Fruit fly (Drosophila melanogaster): ENCODE measurements around the gene CG10479.

The CG10479 gene

dm6 chr3L:5926015-5926988 lies 49.5 kb downstream of the CG10479 start (continued):
- TF ChIP-seq p53 (GFP tag; optimal IDR thresholded peaks at IDR 0.05): no peak
- peak; percentile 71 for TF ChIP-seq cg (GFP tag; optimal IDR thresholded peaks at IDR 0.05)
- TF ChIP-seq HLH54F (GFP tag; optimal IDR thresholded peaks at IDR 0.05): peak; percentile 21
- peak; percentile 27 for TF ChIP-seq Hsf (GFP tag; optimal IDR thresholded peaks at IDR 0.05)
- TF ChIP-seq Bteb2 (GFP tag; optimal IDR thresholded peaks at IDR 0.05): peak; percentile 31
- TF ChIP-seq CG12942 (GFP tag; optimal IDR thresholded peaks at IDR 0.05): peak; percentile 48
- TF ChIP-seq CG7556 (GFP tag; optimal IDR thresholded peaks at IDR 0.05): peak; percentile 66
- TF ChIP-seq peb (GFP tag; IDR thresholded peaks at IDR 0.05): no peak
- TF ChIP-seq Camta (GFP tag; optimal IDR thresholded peaks at IDR 0.05): no peak
- no peak for TF ChIP-seq ssp (GFP tag; IDR thresholded peaks at IDR 0.05)
- TF ChIP-seq ac (GFP tag; optimal IDR thresholded peaks at IDR 0.05): no peak
- peak; percentile 5 for TF ChIP-seq CG12744 (GFP tag; optimal IDR thresholded peaks at IDR 0.05)
- TF ChIP-seq zen (tag; optimal IDR thresholded peaks at IDR 0.05): no peak
- TF ChIP-seq corto (GFP tag; optimal IDR thresholded peaks at IDR 0.05): no peak
- peak; percentile 17 for TF ChIP-seq Nf-YB (GFP tag; optimal IDR thresholded peaks at IDR 0.05)
- TF ChIP-seq NfI (GFP tag; optimal IDR thresholded peaks at IDR 0.05): peak; percentile 45
- TF ChIP-seq Ada2b (GFP tag; IDR thresholded peaks at IDR 0.05): 0 out of 2 replicates have a peak, but pooled peaks have one; percentile 10
- no peak for TF ChIP-seq twi (tag; optimal IDR thresholded peaks at IDR 0.05)
- TF ChIP-seq Meics (GFP tag; optimal IDR thresholded peaks at IDR 0.05): peak; percentile 13
- TF ChIP-seq rib (GFP tag; IDR thresholded peaks at IDR 0.05): no peak
- no peak for TF ChIP-seq CG7372 (GFP tag; IDR thresholded peaks at IDR 0.05)
- no peak for TF ChIP-seq Antp (GFP tag; optimal IDR thresholded peaks at IDR 0.05)
- TF ChIP-seq B-H1 (GFP tag; IDR thresholded peaks at IDR 0.05): peak; percentile 39; the same call in 1 of the 3 replicates
- no peak for TF ChIP-seq Stat92E (GFP tag; optimal IDR thresholded peaks at IDR 0.05)
- TF ChIP-seq oc (tag; optimal IDR thresholded peaks at IDR 0.05): no peak
- no peak for TF ChIP-seq Sin3A (optimal IDR thresholded peaks at IDR 0.05)
- no peak for TF ChIP-seq MESR4 (GFP tag; optimal IDR thresholded peaks at IDR 0.05)
- no peak for TF ChIP-seq klu (GFP tag; IDR thresholded peaks at IDR 0.05)
- TF ChIP-seq sima (GFP tag; optimal IDR thresholded peaks at IDR 0.05): no peak
- 0 out of 2 replicates have a peak, but pooled peaks have one; percentile 12 for TF ChIP-seq CG1024 (GFP tag; IDR thresholded peaks at IDR 0.05)
- TF ChIP-seq en (GFP tag; optimal IDR thresholded peaks at IDR 0.05): peak; percentile 21
- peak; percentile 54 for TF ChIP-seq CG1832 (GFP tag; optimal IDR thresholded peaks at IDR 0.05)
- no peak for TF ChIP-seq Sry-δ (GFP tag; optimal IDR thresholded peaks at IDR 0.05)
- no peak for TF ChIP-seq knrl (GFP tag; IDR thresholded peaks at IDR 0.05; ENCODE audit: partially characterized antibody)
- TF ChIP-seq CG15514 (GFP tag; optimal IDR thresholded peaks at IDR 0.05): peak; percentile 92
- TF ChIP-seq Poxn (GFP tag; IDR thresholded peaks at IDR 0.05): no peak
- peak; percentile 23 for TF ChIP-seq Mes4 (GFP tag; optimal IDR thresholded peaks at IDR 0.05)
- peak; percentile 74 for TF ChIP-seq Sox102F (GFP tag; optimal IDR thresholded peaks at IDR 0.05)
- TF ChIP-seq dpn (GFP tag; optimal IDR thresholded peaks at IDR 0.05): peak; percentile 19 to 46
- TF ChIP-seq dysf (GFP tag; IDR thresholded peaks at IDR 0.05): peak; percentile 52; the same call in 2 of the 3 replicates
- no peak for TF ChIP-seq CG14667 (GFP tag; IDR thresholded peaks at IDR 0.05)
- no peak for TF ChIP-seq CG10267 (tag; optimal IDR thresholded peaks at IDR 0.05)
- peak; percentile 46 for TF ChIP-seq nom (GFP tag; optimal IDR thresholded peaks at IDR 0.05)
- no peak for TF ChIP-seq zfh1 (GFP tag; IDR thresholded peaks at IDR 0.05)
- no peak for TF ChIP-seq mirr (GFP tag; optimal IDR thresholded peaks at IDR 0.05)
- no peak for TF ChIP-seq CG31224 (GFP tag; IDR thresholded peaks at IDR 0.05)
- TF ChIP-seq CG1647 (GFP tag; optimal IDR thresholded peaks at IDR 0.05): no peak
- no peak for TF ChIP-seq dm (GFP tag; optimal IDR thresholded peaks at IDR 0.05)
- no peak for TF ChIP-seq CG12299 (tag; optimal IDR thresholded peaks at IDR 0.05)

Data from whole organism, embryonic.